Worm (Caenorhabditis elegans): ENCODE measurements around the gene srw-76.

ce11 chrV:16620874-16621273 lies 17.2 kb downstream of the srw-76 start, which contains the start of gene Y70C5A.3:
- TF ChIP-seq cog-1 (tag; optimal IDR thresholded peaks at IDR 0.05) (no peak), T22C8.4 (GFP tag; IDR thresholded peaks at IDR 0.05) (no peak), med-1 (GFP tag; optimal IDR thresholded peaks at IDR 0.05; ENCODE audit: insufficient read depth) (no peak), ref-1 (GFP tag; conservative IDR thresholded peaks at IDR 0.05) (no peak), ztf-29 (GFP tag; IDR thresholded peaks at IDR 0.05) (no peak)

Measured in whole organism, midembryonic.